Fruit fly (Drosophila melanogaster): ENCODE results near the gene Lsd-2.

Lsd-2 gene

dm6 chrX:15085777-15086510, 9.9 kb upstream of the Lsd-2 start, which contains the start of the genes CG15027 and Dbct (continued):
- TF ChIP-seq crp (GFP tag; optimal IDR thresholded peaks at IDR 0.05) (peak; percentile 84 to 96), fru (optimal IDR thresholded peaks at IDR 0.05) (no peak), CG14050 (GFP tag; IDR thresholded peaks at IDR 0.05) (peak; percentile 22; the same call in 1 of the 3 replicates), Lim3 (GFP tag; IDR thresholded peaks at IDR 0.05) (no peak), CG1832 (GFP tag; optimal IDR thresholded peaks at IDR 0.05) (peak; percentile 69), mld (GFP tag; IDR thresholded peaks at IDR 0.05; ENCODE audit: partially characterized antibody) (0 out of 3 replicates have a peak, but pooled peaks have one; percentile 49), CG11085 (GFP tag; IDR thresholded peaks at IDR 0.05) (peak; percentile 60; the same call in 1 of the 2 replicates), CG3995 (GFP tag; optimal IDR thresholded peaks at IDR 0.05) (no peak), Poxn (GFP tag; IDR thresholded peaks at IDR 0.05) (0 out of 2 replicates have a peak, but pooled peaks have one; percentile 20), Max (GFP tag; optimal IDR thresholded peaks at IDR 0.05) (peak; percentile 83), gt (GFP tag; IDR thresholded peaks at IDR 0.05) (peak; percentile 41; the same call in 1 of the 2 replicates), Lhr (GFP tag; optimal IDR thresholded peaks at IDR 0.05) (peak; percentile 14), dmrt99B (tag; optimal IDR thresholded peaks at IDR 0.05) (peak; percentile 52), CG6689 (GFP tag; IDR thresholded peaks at IDR 0.05) (peak; percentile 60; the same call in 1 of the 2 replicates), eve (GFP tag; optimal IDR thresholded peaks at IDR 0.05) (peak in 1 of 2 experiments; percentile 82), ranshi (GFP tag; IDR thresholded peaks at IDR 0.05) (peak; percentile 63; the same call in 1 of the 2 replicates), CG14860 (GFP tag; IDR thresholded peaks at IDR 0.05; ENCODE audit: partially characterized antibody) (0 out of 3 replicates have a peak, but pooled peaks have one; percentile 41), CG2199 (GFP tag; IDR thresholded peaks at IDR 0.05) (0 out of 3 replicates have a peak, but pooled peaks have one; percentile 37), kni (GFP tag; optimal IDR thresholded peaks at IDR 0.05) (no peak), CG10321 (GFP tag; IDR thresholded peaks at IDR 0.05) (no peak), Dbx (GFP tag; IDR thresholded peaks at IDR 0.05) (peak; percentile 74; the same call in 2 of the 3 replicates), CG1024 (GFP tag; IDR thresholded peaks at IDR 0.05) (peak; percentile 48; the same call in 1 of the 2 replicates), sd (tag; optimal IDR thresholded peaks at IDR 0.05) (peak; percentile 87), BEAF-32 (GFP tag; optimal IDR thresholded peaks at IDR 0.05) (peak; percentile 81), BtbVII (GFP tag; optimal IDR thresholded peaks at IDR 0.05) (no peak), CG18619 (GFP tag; optimal IDR thresholded peaks at IDR 0.05) (peak; percentile 43), gro (GFP tag; optimal IDR thresholded peaks at IDR 0.05) (no peak), MBD-R2 (GFP tag; IDR thresholded peaks at IDR 0.05) (peak; percentile 55; the same call in 1 of the 2 replicates), gcm2 (GFP tag; optimal IDR thresholded peaks at IDR 0.05) (no peak), esg (GFP tag; conservative IDR thresholded peaks at IDR 0.05) (peak; percentile 44), fd96Cb (tag; optimal IDR thresholded peaks at IDR 0.05) (peak; percentile 48), unc-4 (GFP tag; IDR thresholded peaks at IDR 0.05; ENCODE audit: partially characterized antibody) (peak; percentile 69), CG3838 (GFP tag; optimal IDR thresholded peaks at IDR 0.05) (no peak), az2 (GFP tag; optimal IDR thresholded peaks at IDR 0.05) (peak; percentile 44), CG17359 (tag; optimal IDR thresholded peaks at IDR 0.05) (peak; percentile 54), usp (GFP tag; optimal IDR thresholded peaks at IDR 0.05) (no peak), CG10274 (GFP tag; optimal IDR thresholded peaks at IDR 0.05) (no peak), Asciz (GFP tag; optimal IDR thresholded peaks at IDR 0.05) (peak; percentile 17), caup (GFP tag; optimal IDR thresholded peaks at IDR 0.05; ENCODE audit: severe bottlenecking) (peak; percentile 4), CG34376 (GFP tag; optimal IDR thresholded peaks at IDR 0.05) (peak; percentile 35), Myb (GFP tag; optimal IDR thresholded peaks at IDR 0.05) (no peak), sc (optimal IDR thresholded peaks at IDR 0.05) (no peak), sc (GFP tag; optimal IDR thresholded peaks at IDR 0.05) (no peak)
